Worm (Caenorhabditis elegans): ENCODE results near the gene C16C10.1.

DNA sequence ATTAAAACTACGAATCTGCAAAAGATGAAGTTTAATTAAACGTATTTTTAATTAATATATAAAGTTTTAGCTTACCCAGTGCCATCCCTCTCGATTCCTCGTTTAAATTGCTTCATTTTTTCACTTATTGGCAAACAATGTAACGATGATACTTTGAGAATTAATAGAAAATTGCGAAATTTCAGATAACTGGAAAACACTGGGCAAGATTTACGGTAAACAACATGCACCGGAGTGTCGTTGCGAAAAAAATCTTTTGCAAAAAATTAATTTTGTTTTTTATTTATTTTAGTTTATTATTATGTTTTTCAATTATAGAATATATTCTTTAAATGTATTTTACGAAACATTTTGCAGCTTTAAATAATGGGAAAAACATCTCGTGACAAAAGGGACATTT is 22.8 kb upstream of the C16C10.1 start, which contains the start of the genes pelo-1 and R74.7:
- no peak for TF ChIP-seq ceh-16 (tag; optimal IDR thresholded peaks at IDR 0.05)
- TF ChIP-seq mdl-1 (tag; optimal IDR thresholded peaks at IDR 0.05): no peak
- TF ChIP-seq lin-13 (GFP tag; optimal IDR thresholded peaks at IDR 0.05): no peak
- no peak for TF ChIP-seq elt-3 (tag; optimal IDR thresholded peaks at IDR 0.05)
- no peak for TF ChIP-seq skn-1 (tag; optimal IDR thresholded peaks at IDR 0.05)
- peak; percentile 12 for TF ChIP-seq fos-1 (tag; optimal IDR thresholded peaks at IDR 0.05)
- TF ChIP-seq F13H6.1 (tag; optimal IDR thresholded peaks at IDR 0.05): no peak
- no peak for TF ChIP-seq aly-2 (tag; optimal IDR thresholded peaks at IDR 0.05)
- no peak for TF ChIP-seq nhr-237 (tag; optimal IDR thresholded peaks at IDR 0.05)
- no peak for TF ChIP-seq nhr-12 (tag; optimal IDR thresholded peaks at IDR 0.05)
- no peak for TF ChIP-seq blmp-1 (tag; optimal IDR thresholded peaks at IDR 0.05; ENCODE audit: insufficient read depth)
- peak; percentile 55 for TF ChIP-seq R02D3.7 (tag; optimal IDR thresholded peaks at IDR 0.05)
- no peak for TF ChIP-seq snpc-4 (tag; optimal IDR thresholded peaks at IDR 0.05)
- TF ChIP-seq ZK546.5 (tag; optimal IDR thresholded peaks at IDR 0.05): no peak
